Worm (Caenorhabditis elegans): Measurements from ENCODE around the gene F18E3.12.

- TF ChIP-seq W03F9.2 (tag; optimal IDR thresholded peaks at IDR 0.05) (no peak), dao-5 (tag; optimal IDR thresholded peaks at IDR 0.05) (no peak), him-1 (tag; optimal IDR thresholded peaks at IDR 0.05) (no peak)
These were observed 22.1 kb downstream of the F18E3.12 start for ce11 chrV:7436911-7437310.
